ENCODE assay signal across 1 fruit fly cellular context in genomic region chr3R:11409667-11410137, dm6.
A peak's percentile ranks its signal among the peaks of the same experiment; 100 is the strongest.
TF ChIP-seq lines count a peak whose summit lies in the region.

mgr (minus strand) TSS chr3R:11409875.
Irbp (plus strand) TSS chr3R:11410047.

TF ChIP-seq in whole organism, embryonic, 481 proteins besides CTCF, POLR2A, EP300 and RAD21 (continued from another document and continues in another):
- TF ChIP-seq twi (tag; optimal IDR thresholded peaks at IDR 0.05; lab: Kevin White, UChicago) (peak; percentile 87), ham (GFP tag; IDR thresholded peaks at IDR 0.05; lab: Robert Waterston, UW) (no peak; the same call in 1 of the 2 replicates), Lhr (GFP tag; optimal IDR thresholded peaks at IDR 0.05; lab: Kevin White, UChicago) (peak; percentile 76), dysf (GFP tag; IDR thresholded peaks at IDR 0.05; lab: Robert Waterston, UW) (peak; percentile 93), Gsc (GFP tag; IDR thresholded peaks at IDR 0.05; lab: Robert Waterston, UW) (peak; percentile 53), CG6765 (GFP tag; optimal IDR thresholded peaks at IDR 0.05; lab: Kevin White, UChicago) (peak; percentile 70), CG8478 (optimal IDR thresholded peaks at IDR 0.05; lab: Kevin White, UChicago) (no peak), fru (optimal IDR thresholded peaks at IDR 0.05; lab: Kevin White, UChicago) (no peak), kah (GFP tag; optimal IDR thresholded peaks at IDR 0.05; lab: Kevin White, UChicago) (peak; percentile 68), Dref (GFP tag; IDR thresholded peaks at IDR 0.05; lab: Robert Waterston, UW) (peak; percentile 77), CG12391 (tag; optimal IDR thresholded peaks at IDR 0.05; lab: Kevin White, UChicago) (peak; percentile 97), CG11085 (GFP tag; IDR thresholded peaks at IDR 0.05; lab: Robert Waterston, UW) (peak; percentile 88), btn (GFP tag; optimal IDR thresholded peaks at IDR 0.05; lab: Kevin White, UChicago) (no peak), CG12769 (tag; optimal IDR thresholded peaks at IDR 0.05; lab: Kevin White, UChicago) (no peak), CG4854 (GFP tag; optimal IDR thresholded peaks at IDR 0.05; lab: Kevin White, UChicago) (no peak), pita (GFP tag; optimal IDR thresholded peaks at IDR 0.05; lab: Kevin White, UChicago) (no peak), nerfin-2 (GFP tag; IDR thresholded peaks at IDR 0.05; lab: Robert Waterston, UW; ENCODE audit: partially characterized antibody) (peak; percentile 69), scrt (GFP tag; optimal IDR thresholded peaks at IDR 0.05; lab: Kevin White, UChicago) (peak; percentile 73), crc (GFP tag; optimal IDR thresholded peaks at IDR 0.05; lab: Kevin White, UChicago) (no peak), Dll (GFP tag; IDR thresholded peaks at IDR 0.05; lab: Robert Waterston, UW; ENCODE audit: partially characterized antibody) (peak; percentile 93), CG4730 (GFP tag; IDR thresholded peaks at IDR 0.05; lab: Robert Waterston, UW) (peak; percentile 90), org-1 (GFP tag; optimal IDR thresholded peaks at IDR 0.05; lab: Kevin White, UChicago) (peak; percentile 63), HLH3B (GFP tag; IDR thresholded peaks at IDR 0.05; lab: Robert Waterston, UW) (peak; percentile 95), crp (GFP tag; optimal IDR thresholded peaks at IDR 0.05; lab: Kevin White, UChicago) (peak in 1 of 2 experiments; percentile 56), Scr (GFP tag; IDR thresholded peaks at IDR 0.05; lab: Robert Waterston, UW; ENCODE audit: partially characterized antibody) (peak; percentile 90), CG14710 (tag; optimal IDR thresholded peaks at IDR 0.05; lab: Kevin White, UChicago) (peak; percentile 94), ase (GFP tag; IDR thresholded peaks at IDR 0.05; lab: Robert Waterston, UW) (peak; percentile 91), zfh1 (GFP tag; IDR thresholded peaks at IDR 0.05; lab: Robert Waterston, UW) (peak; percentile 93), Trl (optimal IDR thresholded peaks at IDR 0.05; lab: Kevin White, UChicago) (no peak), Trl (GFP tag; optimal IDR thresholded peaks at IDR 0.05; lab: Kevin White, UChicago) (peak; percentile 31), stwl (tag; optimal IDR thresholded peaks at IDR 0.05; lab: Kevin White, UChicago) (peak; percentile 80), Lpt (GFP tag; optimal IDR thresholded peaks at IDR 0.05; lab: Kevin White, UChicago) (no peak), Dbx (GFP tag; IDR thresholded peaks at IDR 0.05; lab: Robert Waterston, UW) (peak; percentile 96), CG15011 (GFP tag; optimal IDR thresholded peaks at IDR 0.05; lab: Kevin White, UChicago) (peak; percentile 65), h (optimal IDR thresholded peaks at IDR 0.05; lab: Kevin White, UChicago) (no peak), CG8924 (tag; optimal IDR thresholded peaks at IDR 0.05; lab: Kevin White, UChicago) (peak; percentile 94), CG4328 (GFP tag; optimal IDR thresholded peaks at IDR 0.05; lab: Kevin White, UChicago) (peak; percentile 69), HmgD (GFP tag; optimal IDR thresholded peaks at IDR 0.05; lab: Kevin White, UChicago) (no peak), NC2β (GFP tag; optimal IDR thresholded peaks at IDR 0.05; lab: Kevin White, UChicago) (no peak), grn (GFP tag; optimal IDR thresholded peaks at IDR 0.05; lab: Kevin White, UChicago) (no peak), Nf-YB (GFP tag; optimal IDR thresholded peaks at IDR 0.05; lab: Kevin White, UChicago) (peak; percentile 73), CG30431 (GFP tag; optimal IDR thresholded peaks at IDR 0.05; lab: Kevin White, UChicago) (peak; percentile 79), CG5180 (GFP tag; optimal IDR thresholded peaks at IDR 0.05; lab: Kevin White, UChicago) (no peak), CG42726 (GFP tag; IDR thresholded peaks at IDR 0.05; lab: Robert Waterston, UW; ENCODE audit: partially characterized antibody) (no peak), CG9817 (tag; optimal IDR thresholded peaks at IDR 0.05; lab: Kevin White, UChicago) (peak; percentile 92), unc-4 (GFP tag; IDR thresholded peaks at IDR 0.05; lab: Robert Waterston, UW; ENCODE audit: partially characterized antibody) (peak; percentile 83), Aef1 (GFP tag; IDR thresholded peaks at IDR 0.05; lab: Robert Waterston, UW) (peak; percentile 93), ara (GFP tag; IDR thresholded peaks at IDR 0.05; lab: Robert Waterston, UW) (peak; percentile 95), wek (GFP tag; optimal IDR thresholded peaks at IDR 0.05; lab: Kevin White, UChicago) (no peak), Dek (tag; optimal IDR thresholded peaks at IDR 0.05; lab: Kevin White, UChicago) (peak; percentile 90), Eip74EF (GFP tag; optimal IDR thresholded peaks at IDR 0.05; lab: Kevin White, UChicago) (no peak), CG4282 (GFP tag; optimal IDR thresholded peaks at IDR 0.05; lab: Kevin White, UChicago) (no peak), Doc3 (GFP tag; IDR thresholded peaks at IDR 0.05; lab: Robert Waterston, UW; ENCODE audit: partially characterized antibody) (peak; percentile 86), CG2116 (GFP tag; optimal IDR thresholded peaks at IDR 0.05; lab: Kevin White, UChicago) (peak; percentile 82), phol (tag; optimal IDR thresholded peaks at IDR 0.05; lab: Kevin White, UChicago) (peak; percentile 93), nom (GFP tag; optimal IDR thresholded peaks at IDR 0.05; lab: Kevin White, UChicago) (peak; percentile 72), gsb-n (tag; optimal IDR thresholded peaks at IDR 0.05; lab: Kevin White, UChicago) (peak; percentile 93), CG32532 (GFP tag; IDR thresholded peaks at IDR 0.05; lab: Robert Waterston, UW) (peak; percentile 96), Bgb (GFP tag; IDR thresholded peaks at IDR 0.05; lab: Robert Waterston, UW; ENCODE audit: partially characterized antibody) (peak; percentile 75), CG9797 (GFP tag; optimal IDR thresholded peaks at IDR 0.05; lab: Kevin White, UChicago) (peak; percentile 12), vfl (GFP tag; optimal IDR thresholded peaks at IDR 0.05; lab: Kevin White, UChicago) (peak; percentile 65), CG17361 (GFP tag; IDR thresholded peaks at IDR 0.05; lab: Robert Waterston, UW) (peak; percentile 96), Gug (GFP tag; IDR thresholded peaks at IDR 0.05; lab: Robert Waterston, UW) (peak; percentile 78), luna (GFP tag; optimal IDR thresholded peaks at IDR 0.05; lab: Kevin White, UChicago) (no peak), psq (GFP tag; optimal IDR thresholded peaks at IDR 0.05; lab: Kevin White, UChicago) (peak; percentile 80), hkb (optimal IDR thresholded peaks at IDR 0.05; lab: Kevin White, UChicago) (no peak), hkb (GFP tag; IDR thresholded peaks at IDR 0.05; lab: Robert Waterston, UW) (peak; percentile 93), jing (GFP tag; optimal IDR thresholded peaks at IDR 0.05; lab: Kevin White, UChicago) (peak; percentile 53), sna (GFP tag; IDR thresholded peaks at IDR 0.05; lab: Robert Waterston, UW; ENCODE audit: partially characterized antibody) (peak; percentile 88), CG2678 (tag; optimal IDR thresholded peaks at IDR 0.05; lab: Kevin White, UChicago) (no peak), CG8281 (tag; optimal IDR thresholded peaks at IDR 0.05; lab: Kevin White, UChicago) (peak; percentile 58), fd3F (GFP tag; optimal IDR thresholded peaks at IDR 0.05; lab: Kevin White, UChicago) (peak; percentile 90), Usf (GFP tag; optimal IDR thresholded peaks at IDR 0.05; lab: Kevin White, UChicago) (peak; percentile 70), schlank (tag; optimal IDR thresholded peaks at IDR 0.05; lab: Kevin White, UChicago) (peak; percentile 66), CG10462 (GFP tag; optimal IDR thresholded peaks at IDR 0.05; lab: Kevin White, UChicago) (peak; percentile 65), sob (GFP tag; IDR thresholded peaks at IDR 0.05; lab: Robert Waterston, UW) (peak; percentile 98), CG10959 (GFP tag; IDR thresholded peaks at IDR 0.05; lab: Robert Waterston, UW) (peak; percentile 90), CG15073 (GFP tag; optimal IDR thresholded peaks at IDR 0.05; lab: Kevin White, UChicago) (no peak), croc (GFP tag; conservative IDR thresholded peaks at IDR 0.05; lab: Robert Waterston, UW) (peak; percentile 87), Atf3 (GFP tag; optimal IDR thresholded peaks at IDR 0.05; lab: Kevin White, UChicago) (no peak), Spps (tag; optimal IDR thresholded peaks at IDR 0.05; lab: Kevin White, UChicago) (peak; percentile 93), CG2712 (tag; optimal IDR thresholded peaks at IDR 0.05; lab: Kevin White, UChicago) (peak; percentile 97), CG18476 (GFP tag; optimal IDR thresholded peaks at IDR 0.05; lab: Kevin White, UChicago) (peak; percentile 80), cad (GFP tag; optimal IDR thresholded peaks at IDR 0.05; lab: Kevin White, UChicago) (no peak), salm (tag; optimal IDR thresholded peaks at IDR 0.05; lab: Kevin White, UChicago) (peak; percentile 78), HLH54F (GFP tag; optimal IDR thresholded peaks at IDR 0.05; lab: Kevin White, UChicago) (peak; percentile 54), fd102C (GFP tag; optimal IDR thresholded peaks at IDR 0.05; lab: Kevin White, UChicago) (peak; percentile 84), CG17328 (GFP tag; IDR thresholded peaks at IDR 0.05; lab: Robert Waterston, UW) (peak; percentile 95), eyg (GFP tag; optimal IDR thresholded peaks at IDR 0.05; lab: Kevin White, UChicago) (no peak), CG14050 (GFP tag; IDR thresholded peaks at IDR 0.05; lab: Robert Waterston, UW) (peak; percentile 90), bab2 (GFP tag; optimal IDR thresholded peaks at IDR 0.05; lab: Kevin White, UChicago) (peak; percentile 55), vvl (GFP tag; IDR thresholded peaks at IDR 0.05; lab: Robert Waterston, UW) (peak; percentile 97), Hr39 (optimal IDR thresholded peaks at IDR 0.05; lab: Kevin White, UChicago) (no peak), CG10267 (tag; optimal IDR thresholded peaks at IDR 0.05; lab: Kevin White, UChicago) (peak; percentile 90), Hand (GFP tag; optimal IDR thresholded peaks at IDR 0.05; lab: Kevin White, UChicago) (peak; percentile 61), ac (GFP tag; optimal IDR thresholded peaks at IDR 0.05; lab: Kevin White, UChicago) (peak; percentile 58), exex (tag; optimal IDR thresholded peaks at IDR 0.05; lab: Kevin White, UChicago) (peak; percentile 65), Sox102F (GFP tag; optimal IDR thresholded peaks at IDR 0.05; lab: Kevin White, UChicago) (peak; percentile 94), CG14965 (GFP tag; optimal IDR thresholded peaks at IDR 0.05; lab: Kevin White, UChicago; ENCODE audit: borderline replicate concordance) (no peak), CG1647 (GFP tag; optimal IDR thresholded peaks at IDR 0.05; lab: Kevin White, UChicago) (peak; percentile 42), BEAF-32 (GFP tag; optimal IDR thresholded peaks at IDR 0.05; lab: Kevin White, UChicago) (peak; percentile 75), CG33557 (GFP tag; optimal IDR thresholded peaks at IDR 0.05; lab: Kevin White, UChicago) (peak; percentile 91), bbx (GFP tag; IDR thresholded peaks at IDR 0.05; lab: Robert Waterston, UW; ENCODE audit: partially characterized antibody) (peak; percentile 78), Dip3 (GFP tag; optimal IDR thresholded peaks at IDR 0.05; lab: Kevin White, UChicago) (peak; percentile 44), CG7786 (GFP tag; optimal IDR thresholded peaks at IDR 0.05; lab: Kevin White, UChicago) (peak; percentile 8), amos (GFP tag; IDR thresholded peaks at IDR 0.05; lab: Robert Waterston, UW; ENCODE audit: partially characterized antibody) (peak; percentile 74), CG34224 (GFP tag; IDR thresholded peaks at IDR 0.05; lab: Robert Waterston, UW; ENCODE audit: partially characterized antibody) (peak; percentile 91), CG16815 (GFP tag; optimal IDR thresholded peaks at IDR 0.05; lab: Kevin White, UChicago) (peak; percentile 75), sqz (GFP tag; optimal IDR thresholded peaks at IDR 0.05; lab: Kevin White, UChicago) (no peak), pfk (GFP tag; optimal IDR thresholded peaks at IDR 0.05; lab: Kevin White, UChicago) (no peak), Ssrp (tag; optimal IDR thresholded peaks at IDR 0.05; lab: Kevin White, UChicago) (peak; percentile 93), Lim3 (GFP tag; IDR thresholded peaks at IDR 0.05; lab: Robert Waterston, UW) (peak; percentile 71), NFAT (GFP tag; IDR thresholded peaks at IDR 0.05; lab: Robert Waterston, UW) (peak; percentile 90), gem (tag; optimal IDR thresholded peaks at IDR 0.05; lab: Kevin White, UChicago) (peak; percentile 97), abd-A (tag; optimal IDR thresholded peaks at IDR 0.05; lab: Kevin White, UChicago) (no peak), Ptx1 (GFP tag; IDR thresholded peaks at IDR 0.05; lab: Robert Waterston, UW) (peak; percentile 96), CG31224 (GFP tag; IDR thresholded peaks at IDR 0.05; lab: Robert Waterston, UW) (peak; percentile 85), D19A (tag; optimal IDR thresholded peaks at IDR 0.05; lab: Kevin White, UChicago) (peak; percentile 85), maf-S (GFP tag; optimal IDR thresholded peaks at IDR 0.05; lab: Kevin White, UChicago) (no peak), ewg (GFP tag; optimal IDR thresholded peaks at IDR 0.05; lab: Kevin White, UChicago) (peak; percentile 83), CG14667 (GFP tag; IDR thresholded peaks at IDR 0.05; lab: Robert Waterston, UW) (peak; percentile 91), Max (GFP tag; optimal IDR thresholded peaks at IDR 0.05; lab: Kevin White, UChicago) (peak; percentile 87), Xbp1 (GFP tag; optimal IDR thresholded peaks at IDR 0.05; lab: Kevin White, UChicago) (peak; percentile 89), CG11560 (tag; IDR thresholded peaks at IDR 0.05; lab: Robert Waterston, UW) (peak; percentile 83), CG9437 (GFP tag; optimal IDR thresholded peaks at IDR 0.05; lab: Kevin White, UChicago) (peak; percentile 76), Ravus (GFP tag; IDR thresholded peaks at IDR 0.05; lab: Robert Waterston, UW) (peak; percentile 79), CG12071 (GFP tag; optimal IDR thresholded peaks at IDR 0.05; lab: Kevin White, UChicago) (no peak), CG15479 (GFP tag; optimal IDR thresholded peaks at IDR 0.05; lab: Kevin White, UChicago) (peak; percentile 11), Deaf1 (tag; optimal IDR thresholded peaks at IDR 0.05; lab: Kevin White, UChicago) (no peak), CG12155 (GFP tag; optimal IDR thresholded peaks at IDR 0.05; lab: Kevin White, UChicago) (peak; percentile 87), B-H1 (GFP tag; IDR thresholded peaks at IDR 0.05; lab: Robert Waterston, UW) (peak; percentile 91), sc (optimal IDR thresholded peaks at IDR 0.05; lab: Kevin White, UChicago) (no peak), sc (GFP tag; optimal IDR thresholded peaks at IDR 0.05; lab: Kevin White, UChicago) (peak; percentile 84)
